Fruit fly (Drosophila melanogaster) whole organism, embryonic: ENCODE results near the gene Uba4.

Source experiments
- CG10267 ChIP-seq: fragments of 200-800 bp; sonication (Bioruptor generic); optimal IDR thresholded peaks from 2 replicates; lab custom pipeline; 2018; ENCODE audit warnings: missing biosample characterization, mild to moderate bottlenecking, missing genetic modification characterization, moderate library complexity
- CG11085 ChIP-seq: fragments of 200-800 bp; sonication (Bioruptor generic); IDR thresholded peaks from 2 replicates; pipeline ENCODE4 v1.3.6; 2022; ENCODE audit warnings: missing biosample characterization, missing genetic modification characterization
- CG11093 ChIP-seq: fragments of 200-800 bp; sonication (Bioruptor generic); IDR thresholded peaks from 3 replicates; pipeline ENCODE4 v1.3.6; 2022; ENCODE audit warnings: missing biosample characterization, missing genetic modification characterization
- CG11398 ChIP-seq: fragments of 200-800 bp; sonication (Bioruptor generic); optimal IDR thresholded peaks from 2 replicates; lab custom pipeline; 2016; ENCODE audit warnings: missing biosample characterization, missing genetic modification characterization
- CG12769 ChIP-seq: fragments of 200-800 bp; sonication (Bioruptor generic); optimal IDR thresholded peaks from 2 replicates; lab custom pipeline; 2019; ENCODE audit warnings: missing biosample characterization, mild to moderate bottlenecking, missing genetic modification characterization, moderate library complexity
- CG12942 ChIP-seq: fragments of 200-800 bp; sonication (Bioruptor generic); optimal IDR thresholded peaks from 3 replicates; lab custom pipeline; 2016; ENCODE audit warnings: missing biosample characterization, missing genetic modification characterization
- CG13894 ChIP-seq: fragments of 200-800 bp; sonication (Bioruptor generic); optimal IDR thresholded peaks from 3 replicates; lab custom pipeline; 2018; ENCODE audit warnings: missing biosample characterization, mild to moderate bottlenecking, missing genetic modification characterization, moderate library complexity
- CG14014 ChIP-seq: fragments of 200-800 bp; sonication (Bioruptor generic); IDR thresholded peaks from 2 replicates; pipeline ENCODE4 v1.3.6; 2022; ENCODE audit warnings: missing biosample characterization, missing genetic modification characterization
- CG14667 ChIP-seq: fragments of 200-800 bp; sonication (Bioruptor generic); IDR thresholded peaks from 2 replicates; pipeline ENCODE4 v1.3.6; 2022; ENCODE audit warnings: missing biosample characterization, missing genetic modification characterization
- CG1647 ChIP-seq: fragments of 200-800 bp; sonication (Bioruptor generic); optimal IDR thresholded peaks from 3 replicates; lab custom pipeline; 2016; ENCODE audit warnings: missing biosample characterization, missing genetic modification characterization
- CG17385 ChIP-seq: fragments of 200-800 bp; sonication (Bioruptor generic); optimal IDR thresholded peaks from 3 replicates; lab custom pipeline; 2018; ENCODE audit warnings: missing biosample characterization, mild to moderate bottlenecking, missing genetic modification characterization
- CG30403 ChIP-seq: fragments of 200-800 bp; sonication (Bioruptor generic); optimal IDR thresholded peaks from 3 replicates; lab custom pipeline; 2016; ENCODE audit warnings: missing biosample characterization, missing genetic modification characterization
- CG3281 ChIP-seq: fragments of 200-800 bp; sonication (Bioruptor generic); optimal IDR thresholded peaks from 3 replicates; lab custom pipeline; 2017; ENCODE audit warnings: missing biosample characterization, mild to moderate bottlenecking, missing genetic modification characterization
- CG3407 ChIP-seq: fragments of 200-800 bp; sonication (Bioruptor generic); optimal IDR thresholded peaks from 2 replicates; lab custom pipeline; 2018; ENCODE audit warnings: missing biosample characterization, mild to moderate bottlenecking, missing genetic modification characterization
- CG3847 ChIP-seq: fragments of 200-800 bp; sonication (Bioruptor generic); IDR thresholded peaks from 2 replicates; pipeline ENCODE4 v1.3.6; 2022; ENCODE audit warnings: missing biosample characterization, missing genetic modification characterization
- CG43689 ChIP-seq: fragments of 200-800 bp; sonication (Bioruptor generic); IDR thresholded peaks from 2 replicates; pipeline ENCODE4 v1.3.6; 2022; ENCODE audit warnings: missing biosample characterization, missing genetic modification characterization
- CG4617 ChIP-seq: fragments of 200-800 bp; sonication (Bioruptor generic); optimal IDR thresholded peaks from 3 replicates; lab custom pipeline; 2016; ENCODE audit warnings: missing biosample characterization, missing genetic modification characterization, borderline replicate concordance
- CG5245 ChIP-seq: fragments of 200-800 bp; sonication (Bioruptor generic); optimal IDR thresholded peaks from 3 replicates; lab custom pipeline; 2016; ENCODE audit warnings: missing biosample characterization, missing genetic modification characterization
- CG7372 ChIP-seq: fragments of 200-800 bp; sonication (Bioruptor generic); IDR thresholded peaks from 2 replicates; pipeline ENCODE4 v1.3.6; 2022; ENCODE audit warnings: missing biosample characterization, missing genetic modification characterization
- CG8924 ChIP-seq: fragments of 200-800 bp; optimal IDR thresholded peaks from 3 replicates; lab custom pipeline; 2019; ENCODE audit warnings: missing biosample characterization, mild to moderate bottlenecking, missing genetic modification characterization, moderate library complexity
- Dek ChIP-seq: fragments of 200-800 bp; sonication (Bioruptor generic); optimal IDR thresholded peaks from 3 replicates; lab custom pipeline; 2019; ENCODE audit warnings: missing biosample characterization, mild to moderate bottlenecking, missing genetic modification characterization, moderate library complexity
- Dip2 ChIP-seq: fragments of 200-800 bp; sonication (Bioruptor generic); IDR thresholded peaks from 2 replicates; pipeline ENCODE4 v1.3.6; 2022; ENCODE audit warnings: missing biosample characterization, missing genetic modification characterization
- Dp ChIP-seq: fragments of 200-800 bp; sonication (Bioruptor generic); optimal IDR thresholded peaks from 2 replicates; lab custom pipeline; 2018; ENCODE audit warnings: missing biosample characterization, mild to moderate bottlenecking, missing genetic modification characterization, moderate library complexity
- Dref ChIP-seq: fragments of 200-800 bp; sonication (Bioruptor generic); IDR thresholded peaks from 2 replicates; pipeline ENCODE4 v1.3.6; 2022; ENCODE audit warnings: missing biosample characterization, missing genetic modification characterization
- H2.0 ChIP-seq: fragments of 200-800 bp; sonication (Bioruptor generic); IDR thresholded peaks from 2 replicates; pipeline ENCODE4 v1.3.6; 2022; ENCODE audit warnings: missing biosample characterization, missing genetic modification characterization
- HLH3B ChIP-seq: fragments of 200-800 bp; sonication (Bioruptor generic); IDR thresholded peaks from 2 replicates; pipeline ENCODE4 v1.3.6; 2022; ENCODE audit warnings: missing biosample characterization, missing genetic modification characterization
- Nf-YB ChIP-seq: fragments of 200-800 bp; sonication (Bioruptor generic); optimal IDR thresholded peaks from 3 replicates; lab custom pipeline; 2019; ENCODE audit warnings: missing biosample characterization, mild to moderate bottlenecking, missing genetic modification characterization, moderate library complexity
- PHDP ChIP-seq: fragments of 200-800 bp; sonication (Bioruptor generic); optimal IDR thresholded peaks from 3 replicates; lab custom pipeline; 2018; ENCODE audit warnings: missing biosample characterization, mild to moderate bottlenecking, missing genetic modification characterization, moderate library complexity
- Sox100B ChIP-seq: fragments of 200-800 bp; sonication (Bioruptor generic); optimal IDR thresholded peaks from 3 replicates; lab custom pipeline; 2018; ENCODE audit warnings: missing biosample characterization, mild to moderate bottlenecking, missing genetic modification characterization
- TFAM ChIP-seq: fragments of 200-800 bp; sonication (Bioruptor generic); optimal IDR thresholded peaks from 2 replicates; lab custom pipeline; 2017; ENCODE audit warnings: missing biosample characterization, missing genetic modification characterization, inconsistent platforms
- abd-A ChIP-seq: fragments of 200-800 bp; sonication (Bioruptor generic); optimal IDR thresholded peaks from 3 replicates; lab custom pipeline; 2019; ENCODE audit warnings: missing biosample characterization, mild to moderate bottlenecking, missing genetic modification characterization, moderate library complexity
- bowl ChIP-seq: fragments of 200-800 bp; sonication (Bioruptor generic); IDR thresholded peaks from 2 replicates; pipeline ENCODE4 v1.3.6; 2022; ENCODE audit warnings: missing biosample characterization, missing genetic modification characterization
- bsh ChIP-seq, 2 experiments: fragments of 200-800 bp; sonication (Bioruptor generic); optimal IDR thresholded peaks; 2 replicates each; lab custom pipeline; 2017 to 2018; ENCODE audit warnings: mild to moderate bottlenecking in 2 of 2, missing biosample characterization in 2 of 2, missing genetic modification characterization in 2 of 2, moderate library complexity in 1 of 2
- esg ChIP-seq: fragments of 200-800 bp; sonication (Bioruptor generic); conservative IDR thresholded peaks from 2 replicates; pipeline ENCODE4 v1.3.6; 2022; ENCODE audit warnings: missing biosample characterization, missing genetic modification characterization
- gsb ChIP-seq: fragments of 200-800 bp; sonication (Bioruptor generic); IDR thresholded peaks from 2 replicates; pipeline ENCODE4 v1.3.6; 2022; ENCODE audit warnings: missing biosample characterization, missing genetic modification characterization
- hbn ChIP-seq: fragments of 200-800 bp; sonication (Bioruptor generic); IDR thresholded peaks from 2 replicates; pipeline ENCODE4 v1.3.6; 2022; ENCODE audit warnings: missing biosample characterization, missing genetic modification characterization; ENCODE audit not compliant: partially characterized antibody
- hth ChIP-seq: fragments of >200 bp; optimal IDR thresholded peaks from 2 replicates; lab custom pipeline; 2017; ENCODE audit warnings: inconsistent platforms
- insv ChIP-seq, 2 experiments: fragments of 200-800 bp; sonication (Bioruptor generic); optimal IDR thresholded peaks; 3 replicates each; lab custom pipeline; 2016 to 2018; ENCODE audit warnings: missing biosample characterization in 2 of 2, missing genetic modification characterization in 2 of 2
- kay ChIP-seq: fragments of 200-800 bp; sonication (Bioruptor generic); optimal IDR thresholded peaks from 2 replicates; lab custom pipeline; 2016; ENCODE audit warnings: missing biosample characterization, missing genetic modification characterization
- ken ChIP-seq: fragments of 200-800 bp; sonication (Bioruptor generic); IDR thresholded peaks from 3 replicates; pipeline ENCODE4 v1.3.6; 2022; ENCODE audit warnings: missing biosample characterization, missing genetic modification characterization
- psq ChIP-seq: fragments of 200-800 bp; sonication (Bioruptor generic); optimal IDR thresholded peaks from 2 replicates; lab custom pipeline; 2017; ENCODE audit warnings: missing biosample characterization, missing genetic modification characterization
- repo ChIP-seq: fragments of 200-800 bp; sonication (Bioruptor generic); optimal IDR thresholded peaks from 2 replicates; lab custom pipeline; 2016; ENCODE audit warnings: missing biosample characterization, missing genetic modification characterization
- salm ChIP-seq: fragments of 200-800 bp; sonication (Bioruptor generic); optimal IDR thresholded peaks from 2 replicates; lab custom pipeline; 2018; ENCODE audit warnings: missing biosample characterization, mild to moderate bottlenecking, missing genetic modification characterization
- so ChIP-seq: fragments of 200-800 bp; sonication (Bioruptor generic); IDR thresholded peaks from 3 replicates; pipeline ENCODE4 v1.3.6; 2022; ENCODE audit warnings: missing biosample characterization, missing genetic modification characterization
- sug ChIP-seq: fragments of 200-800 bp; optimal IDR thresholded peaks from 2 replicates; lab custom pipeline; 2019; ENCODE audit warnings: missing biosample characterization, mild to moderate bottlenecking, missing genetic modification characterization, moderate library complexity
- tap ChIP-seq: fragments of 200-800 bp; optimal IDR thresholded peaks from 3 replicates; lab custom pipeline; 2019; ENCODE audit warnings: missing biosample characterization, mild to moderate bottlenecking, missing genetic modification characterization, moderate library complexity
- tna ChIP-seq: fragments of 200-800 bp; sonication (Bioruptor generic); IDR thresholded peaks from 2 replicates; pipeline ENCODE4 v1.3.6; 2022; ENCODE audit warnings: missing biosample characterization, missing genetic modification characterization; ENCODE audit not compliant: partially characterized antibody
- yki ChIP-seq: fragments of >200 bp; optimal IDR thresholded peaks from 3 replicates; lab custom pipeline; 2018
- z ChIP-seq: fragments of 200-800 bp; sonication (Bioruptor generic); IDR thresholded peaks from 3 replicates; pipeline ENCODE4 v1.3.6; 2022; ENCODE audit warnings: missing biosample characterization, missing genetic modification characterization

The Uba4 gene

dm6 chr2L:8535394-8536176 is 18.4 kb downstream of the Uba4 start (continued):
- TF ChIP-seq bsh (GFP tag; optimal IDR thresholded peaks at IDR 0.05; lab: Kevin White, UChicago) (peak; percentile 91 to 92), CG8924 (tag; lab: Kevin White, UChicago) (peak; percentile 96), ken (no peak; the same call in none of the 3 replicates), abd-A (tag; lab: Kevin White, UChicago) (no peak), bowl (GFP tag; lab: Robert Waterston, UW) (no peak), hth (lab: Kevin White, UChicago) (no peak), CG5245 (GFP tag; lab: Kevin White, UChicago) (peak; percentile 62), HLH3B (GFP tag; lab: Robert Waterston, UW) (peak; percentile 78), CG12942 (GFP tag; lab: Kevin White, UChicago) (peak; percentile 81), psq (GFP tag; lab: Kevin White, UChicago) (peak; percentile 76), CG11093 (GFP tag; lab: Robert Waterston, UW) (peak; percentile 76; the same call in 1 of the 3 replicates), Sox100B (GFP tag; lab: Kevin White, UChicago) (peak; percentile 98), CG3281 (GFP tag; lab: Kevin White, UChicago) (peak; percentile 96), CG43689 (GFP tag; lab: Robert Waterston, UW) (peak; percentile 61), CG7372 (GFP tag; lab: Robert Waterston, UW) (peak; percentile 70), tna (GFP tag; lab: Robert Waterston, UW) (no peak), CG3407 (GFP tag; lab: Kevin White, UChicago) (peak; percentile 88), CG3847 (peak; percentile 78), tap (tag; lab: Kevin White, UChicago) (peak; percentile 91), CG11085 (GFP tag; lab: Robert Waterston, UW) (no peak), CG14014 (GFP tag; lab: Robert Waterston, UW) (peak; percentile 63; the same call in 1 of the 2 replicates), sug (tag; lab: Kevin White, UChicago) (peak; percentile 83), CG10267 (tag; lab: Kevin White, UChicago) (peak; percentile 88), CG14667 (GFP tag; lab: Robert Waterston, UW) (no peak; the same call in none of the 2 replicates), z (GFP tag; lab: Robert Waterston, UW) (no peak; the same call in 2 of the 3 replicates), Nf-YB (GFP tag; lab: Kevin White, UChicago) (peak; percentile 86), repo (GFP tag; lab: Kevin White, UChicago) (no peak), kay (GFP tag; lab: Kevin White, UChicago) (peak; percentile 23), CG17385 (peak; percentile 83), CG12769 (tag; lab: Kevin White, UChicago) (peak; percentile 78), Dp (GFP tag; lab: Kevin White, UChicago) (no peak), H2.0 (peak; percentile 62), gsb (peak; percentile 77; the same call in 1 of the 2 replicates), CG30403 (GFP tag; lab: Kevin White, UChicago) (peak; percentile 93), hbn (GFP tag; lab: Robert Waterston, UW) (no peak), CG1647 (GFP tag; lab: Kevin White, UChicago) (peak; percentile 9), Dek (peak; percentile 93), Dip2 (GFP tag; lab: Robert Waterston, UW) (0 out of 2 replicates have a peak, but pooled peaks have one; percentile 44), CG13894 (tag; lab: Kevin White, UChicago) (peak; percentile 74), yki (lab: Kevin White, UChicago) (peak; percentile 13), salm (tag; lab: Kevin White, UChicago) (peak; percentile 87), TFAM (no peak), insv (GFP tag; optimal IDR thresholded peaks at IDR 0.05; lab: Kevin White, UChicago) (peak in 1 of 2 experiments; percentile 63), CG11398 (GFP tag; lab: Kevin White, UChicago) (peak; percentile 22), CG4617 (GFP tag; lab: Kevin White, UChicago) (peak; percentile 19), Dref (GFP tag; lab: Robert Waterston, UW) (no peak), so (GFP tag; lab: Robert Waterston, UW) (peak; percentile 76; the same call in 1 of the 3 replicates), PHDP (peak; percentile 94), esg (peak; percentile 79)
